Fruit fly (Drosophila melanogaster): ENCODE results near the gene Takl1.

DNA sequence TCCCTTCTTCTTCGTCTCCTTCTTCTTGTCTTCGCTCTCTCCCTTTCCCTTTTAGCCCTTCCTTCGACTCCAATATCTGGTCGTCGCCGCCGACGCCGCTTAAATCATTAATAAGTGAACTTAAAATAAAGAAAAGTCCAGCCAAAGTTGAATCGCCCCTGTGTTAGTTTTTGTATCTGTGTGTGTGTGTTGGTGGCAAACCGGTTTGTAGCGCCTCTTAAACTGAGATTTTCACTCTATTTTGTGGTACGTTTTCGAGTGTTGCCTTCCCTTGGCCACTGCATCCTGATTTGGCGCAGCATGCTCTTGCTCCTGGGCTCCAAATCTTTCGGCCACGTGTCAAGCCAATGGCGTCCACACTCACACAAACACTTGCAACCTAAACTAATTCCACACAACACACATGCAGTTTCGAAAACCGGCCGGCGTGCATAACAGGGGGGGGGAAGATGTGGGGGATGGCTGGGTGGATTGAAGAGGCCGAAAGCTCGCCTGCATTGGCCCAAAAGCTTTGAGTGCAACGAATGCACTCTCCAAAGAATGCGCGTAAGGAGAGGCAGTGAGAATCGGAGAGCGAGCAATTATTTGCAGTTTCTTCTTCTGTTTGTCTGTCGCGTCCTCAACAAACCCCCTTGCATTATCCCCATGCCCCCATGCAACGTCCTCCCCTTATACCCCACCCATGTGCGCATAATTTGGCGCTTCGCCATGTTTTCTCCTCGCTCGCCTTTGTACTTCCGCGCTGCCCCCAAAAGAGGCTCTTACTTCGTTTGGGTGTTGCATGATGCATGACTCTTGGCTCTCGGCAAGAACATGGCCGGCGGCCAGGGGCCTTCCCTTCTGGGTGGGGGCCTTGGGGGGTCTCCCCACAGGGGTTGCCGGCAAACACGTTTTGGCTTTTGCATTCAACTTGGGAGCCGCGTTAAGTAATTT, 12.3 kb upstream of the Takl1 start:
- TF ChIP-seq CG5204 (GFP tag; optimal IDR thresholded peaks at IDR 0.05) (no peak), CG11617 (GFP tag; optimal IDR thresholded peaks at IDR 0.05) (no peak), tj (GFP tag; optimal IDR thresholded peaks at IDR 0.05) (peak; percentile 19), Clk (GFP tag; optimal IDR thresholded peaks at IDR 0.05) (peak; percentile 37), cic (GFP tag; optimal IDR thresholded peaks at IDR 0.05) (peak; percentile 30), pad (GFP tag; optimal IDR thresholded peaks at IDR 0.05) (peak; percentile 60), bab1 (GFP tag; optimal IDR thresholded peaks at IDR 0.05) (no peak), ovo (GFP tag; optimal IDR thresholded peaks at IDR 0.05) (no peak), Crg-1 (GFP tag; optimal IDR thresholded peaks at IDR 0.05) (no peak), toe (GFP tag; optimal IDR thresholded peaks at IDR 0.05) (no peak), CG12768 (GFP tag; optimal IDR thresholded peaks at IDR 0.05) (peak; percentile 33), CG1620 (GFP tag; optimal IDR thresholded peaks at IDR 0.05) (no peak), CG14711 (tag; optimal IDR thresholded peaks at IDR 0.05) (no peak), CG7045 (GFP tag; optimal IDR thresholded peaks at IDR 0.05) (peak; percentile 20)

Data from whole organism, adult.